Worm (Caenorhabditis elegans) whole organism, late embryonic: ENCODE data around the gene M195.2.

Source experiments
- Y22D7AL.16 ChIP-seq: sonication (generic microtip); optimal IDR thresholded peaks from 2 replicates; lab custom pipeline; 2016; ENCODE audit warnings: missing genetic modification characterization, missing compliant biosample characterization
- ama-1 ChIP-seq: fragments of 150-350 bp; optimal IDR thresholded peaks from 2 replicates; lab custom pipeline; 2014
- dmd-4 ChIP-seq: sonication (generic microtip); optimal IDR thresholded peaks from 2 replicates; lab custom pipeline; 2016; ENCODE audit warnings: borderline replicate concordance, missing genetic modification characterization, missing compliant biosample characterization
- ets-4 ChIP-seq: sonication (generic microtip); optimal IDR thresholded peaks from 2 replicates; lab custom pipeline; 2016; ENCODE audit warnings: missing genetic modification characterization, missing compliant biosample characterization
- hlh-13 ChIP-seq: fragments of 200-800 bp; sonication (Bioruptor generic); optimal IDR thresholded peaks from 2 replicates; lab custom pipeline; 2018; ENCODE audit warnings: mild to moderate bottlenecking, missing genetic modification characterization, missing compliant biosample characterization
- nhr-11 ChIP-seq: fragments of 150-350 bp; optimal IDR thresholded peaks from 2 replicates; lab custom pipeline; 2014; ENCODE audit warnings: missing biosample characterization, missing genetic modification characterization
- pag-3 ChIP-seq: sonication (generic microtip); optimal IDR thresholded peaks from 2 replicates; lab custom pipeline; 2016; ENCODE audit warnings: missing compliant biosample characterization, missing genetic modification characterization, borderline replicate concordance
- pqm-1 ChIP-seq: sonication (generic microtip); optimal IDR thresholded peaks from 2 replicates; lab custom pipeline; 2016; ENCODE audit warnings: missing genetic modification characterization, missing compliant biosample characterization
- syd-9 ChIP-seq: sonication (generic microtip); optimal IDR thresholded peaks from 2 replicates; lab custom pipeline; 2016; ENCODE audit warnings: mild to moderate bottlenecking, missing genetic modification characterization, moderate library complexity, missing compliant biosample characterization
- ttx-3 ChIP-seq: sonication (generic microtip); optimal IDR thresholded peaks from 2 replicates; lab custom pipeline; 2016; ENCODE audit warnings: missing genetic modification reagents, missing genetic modification characterization, missing compliant biosample characterization

ce11 chrII:8407491-8407890 lies 46.9 kb downstream of the M195.2 start, which contains the start of gene sra-13:
- no peak for TF ChIP-seq ama-1 (lab: Kevin White, UChicago)
- TF ChIP-seq ttx-3 (tag; lab: Kevin White, UChicago), result no peak
- TF ChIP-seq pag-3, result no peak
- no peak for TF ChIP-seq pqm-1 (tag; lab: Kevin White, UChicago)
- TF ChIP-seq Y22D7AL.16 (tag; lab: Kevin White, UChicago), result no peak
- no peak for TF ChIP-seq nhr-11
- TF ChIP-seq ets-4 (tag; lab: Kevin White, UChicago), result no peak
- TF ChIP-seq hlh-13 (GFP tag; lab: Kevin White, UChicago), result no peak
- TF ChIP-seq dmd-4, result no peak
- TF ChIP-seq syd-9 (tag; lab: Kevin White, UChicago), result no peak
